Fruit fly (Drosophila melanogaster) whole organism, wandering third instar larva: ENCODE measurements around the gene Tis11.

Experiments used
- brk ChIP-seq: fragments of 200-800 bp; sonication (Bioruptor generic); optimal IDR thresholded peaks from 2 replicates; lab custom pipeline; 2016; ENCODE audit warnings: missing biosample characterization, mild to moderate bottlenecking, missing genetic modification characterization
- dl ChIP-seq, 2 experiments: fragments of 175-275, 200-275 bp in 1 of 2; fragments of 200-275 bp in 1 of 2; sonication (Bioruptor generic); optimal IDR thresholded peaks; lab custom pipeline; 2018; ENCODE audit warnings: mild to moderate bottlenecking in 2 of 2, missing biosample characterization in 2 of 2, missing genetic modification characterization in 2 of 2, moderate library complexity in 2 of 2; ENCODE audit not compliant: partially characterized antibody in 2 of 2, insufficient read depth in 1 of 2
- foxo ChIP-seq, 2 experiments: fragments of 200-800 bp; sonication (Bioruptor generic); optimal IDR thresholded peaks; 2 replicates in 1 of 2; 3 replicates in 1 of 2; lab custom pipeline; 2016 to 2017; ENCODE audit warnings: missing biosample characterization in 2 of 2, missing genetic modification characterization in 2 of 2

DNA sequence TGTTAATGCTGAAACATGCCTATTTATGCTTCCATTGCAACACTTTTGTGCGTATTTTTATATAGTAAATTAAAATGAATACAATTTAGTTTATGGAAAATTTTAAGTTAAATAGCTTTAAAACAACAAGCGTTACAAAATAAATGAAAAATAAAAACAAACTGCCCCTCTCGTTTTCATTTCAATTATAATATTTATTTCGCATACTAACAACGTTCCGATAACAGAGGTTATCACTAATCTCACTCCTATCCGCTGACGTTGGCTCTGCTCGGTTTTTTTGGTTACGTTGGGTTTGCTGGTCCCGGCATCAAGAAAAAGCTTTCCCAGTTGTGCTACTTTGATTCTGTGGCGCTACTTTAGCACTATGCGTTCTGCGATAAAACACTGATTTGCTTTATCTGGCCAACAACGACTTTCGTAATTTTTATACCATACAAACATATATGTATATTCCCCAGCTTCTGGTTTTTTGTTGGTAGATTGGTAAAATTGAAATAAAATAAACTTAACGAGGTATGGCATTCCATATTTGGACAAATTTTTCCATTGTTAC, 23.3 kb downstream of the Tis11 start:
- no peak for TF ChIP-seq brk
- TF ChIP-seq dl (GFP tag; optimal IDR thresholded peaks at IDR 0.05; lab: Kevin White, UChicago; ENCODE audit: insufficient read depth in 1 of 2, partially characterized antibody in 2 of 2): no peak
- TF ChIP-seq foxo (GFP tag; optimal IDR thresholded peaks at IDR 0.05; lab: Kevin White, UChicago): no peak
